Worm (Caenorhabditis elegans) whole organism, L1 larva: ENCODE data around the gene R10E11.5.
A peak's percentile ranks its signal among the peaks of the same experiment; 100 is the strongest.

Experiments used
- C16A3.4 ChIP-seq: fragments of 150-350 bp; optimal IDR thresholded peaks from 2 replicates; lab custom pipeline; 2014; ENCODE audit warnings: missing biosample characterization, missing genetic modification characterization
- F16B12.6 ChIP-seq: fragments of 150-350 bp; optimal IDR thresholded peaks from 2 replicates; lab custom pipeline; 2014; ENCODE audit warnings: missing biosample characterization, missing genetic modification characterization
- Y116A8C.19 ChIP-seq: sonication (generic microtip); optimal IDR thresholded peaks from 2 replicates; lab custom pipeline; 2016; ENCODE audit warnings: missing compliant biosample characterization, missing genetic modification characterization, borderline replicate concordance
- aha-1 ChIP-seq: fragments of 150-350 bp; optimal IDR thresholded peaks from 2 replicates; lab custom pipeline; 2014; ENCODE audit warnings: missing biosample characterization, missing genetic modification characterization
- alr-1 ChIP-seq: fragments of 200-800 bp; sonication (Bioruptor generic); optimal IDR thresholded peaks from 2 replicates; lab custom pipeline; 2018; ENCODE audit warnings: borderline replicate concordance, mild to moderate bottlenecking, missing genetic modification characterization, missing compliant biosample characterization
- ama-1 ChIP-seq: fragments of 150-350 bp; optimal IDR thresholded peaks from 2 replicates; lab custom pipeline; 2014
- blmp-1 ChIP-seq: fragments of 150-350 bp; optimal IDR thresholded peaks from 2 replicates; lab custom pipeline; 2014; ENCODE audit warnings: missing biosample characterization, missing genetic modification characterization
- ceh-8 ChIP-seq: fragments of 200-800 bp; sonication (Bioruptor generic); optimal IDR thresholded peaks from 2 replicates; lab custom pipeline; 2018; ENCODE audit warnings: mild to moderate bottlenecking, missing genetic modification characterization, moderate library complexity, missing compliant biosample characterization
- ceh-90 ChIP-seq: sonication (generic microtip); optimal IDR thresholded peaks from 2 replicates; lab custom pipeline; 2016; ENCODE audit warnings: missing genetic modification characterization, missing compliant biosample characterization
- ces-1 ChIP-seq: fragments of 150-350 bp; optimal IDR thresholded peaks from 2 replicates; lab custom pipeline; 2014; ENCODE audit warnings: missing biosample characterization, missing genetic modification reagents, missing genetic modification characterization
- dsc-1 ChIP-seq: sonication (generic microtip); optimal IDR thresholded peaks from 2 replicates; lab custom pipeline; 2016; ENCODE audit warnings: mild to moderate bottlenecking, missing genetic modification characterization, missing compliant biosample characterization
- efl-1 ChIP-seq, 4 experiments: fragments of 150-350 bp; optimal IDR thresholded peaks in 3 of 4; peaks in 1 of 4; 1 replicate in 1 of 4; 2 replicates in 3 of 4; lab custom pipeline; 2014; ENCODE audit warnings: missing biosample characterization in 2 of 4, missing genetic modification characterization in 2 of 4, missing genetic modification reagents in 2 of 4
- egl-13 ChIP-seq: sonication (generic microtip); optimal IDR thresholded peaks from 2 replicates; lab custom pipeline; 2016; ENCODE audit warnings: missing genotype, missing genetic modification reagents, missing genetic modification characterization, missing compliant biosample characterization
- elt-2 ChIP-seq: sonication (generic microtip); optimal IDR thresholded peaks from 2 replicates; lab custom pipeline; 2016; ENCODE audit warnings: missing genetic modification characterization, mild to moderate bottlenecking, inconsistent platforms, missing compliant biosample characterization, missing genetic modification reagents
- elt-3 ChIP-seq, 6 experiments: fragments of 150-350 bp in 1 of 6; sonication (generic microtip); optimal IDR thresholded peaks; 2 replicates each; lab custom pipeline; 2017 to 2018; ENCODE audit warnings: missing biosample characterization in 6 of 6, missing genetic modification characterization in 6 of 6, inconsistent platforms in 1 of 6
- fkh-8 ChIP-seq: sonication (generic microtip); optimal IDR thresholded peaks from 2 replicates; lab custom pipeline; 2016; ENCODE audit warnings: mild to moderate bottlenecking, missing genetic modification characterization, missing compliant biosample characterization
- grh-1 ChIP-seq: fragments of 200-800 bp; sonication (Bioruptor generic); IDR thresholded peaks from 2 replicates; pipeline ENCODE4 v1.3.6; 2022; ENCODE audit warnings: missing genetic modification reagents, missing genetic modification characterization, missing compliant biosample characterization
- hlh-17 ChIP-seq: fragments of 200-800 bp; sonication (Bioruptor generic); optimal IDR thresholded peaks from 2 replicates; lab custom pipeline; 2018; ENCODE audit warnings: missing genetic modification characterization, mild to moderate bottlenecking, missing compliant biosample characterization, moderate library complexity, borderline replicate concordance
- hlh-4 ChIP-seq: sonication (generic microtip); optimal IDR thresholded peaks from 2 replicates; lab custom pipeline; 2016; ENCODE audit warnings: mild to moderate bottlenecking, missing genetic modification characterization, missing compliant biosample characterization
- irx-1 ChIP-seq: sonication (generic microtip); optimal IDR thresholded peaks from 2 replicates; lab custom pipeline; 2016; ENCODE audit warnings: missing genetic modification characterization, missing compliant biosample characterization
- jun-1 ChIP-seq: fragments of 150-350 bp; optimal IDR thresholded peaks from 2 replicates; lab custom pipeline; 2014; ENCODE audit warnings: missing biosample characterization, missing genetic modification reagents, missing genetic modification characterization
- lin-13 ChIP-seq: fragments of 150-350 bp; optimal IDR thresholded peaks from 2 replicates; lab custom pipeline; 2014; ENCODE audit warnings: missing biosample characterization, missing genetic modification reagents, missing genetic modification characterization
- lin-14 ChIP-seq: fragments of 200-800 bp; sonication (Bioruptor generic); optimal IDR thresholded peaks from 2 replicates; lab custom pipeline; 2018; ENCODE audit warnings: mild to moderate bottlenecking, missing genetic modification characterization, moderate library complexity, missing compliant biosample characterization
- lin-35 ChIP-seq, 2 experiments: fragments of 150-350 bp; optimal IDR thresholded peaks; 2 replicates each; lab custom pipeline; 2014; ENCODE audit warnings: missing biosample characterization in 2 of 2, missing genetic modification characterization in 2 of 2, missing genetic modification reagents in 2 of 2
- lin-39 ChIP-seq: fragments of 150-350 bp; optimal IDR thresholded peaks from 2 replicates; lab custom pipeline; 2014; ENCODE audit warnings: missing biosample characterization, missing genetic modification reagents, missing genetic modification characterization
- lir-3 ChIP-seq: sonication (generic microtip); optimal IDR thresholded peaks from 2 replicates; lab custom pipeline; 2016; ENCODE audit warnings: mild to moderate bottlenecking, missing genetic modification characterization, moderate library complexity, missing compliant biosample characterization; ENCODE audit not compliant: poor library complexity
- lsy-2 ChIP-seq, 2 experiments: fragments of 150-350 bp; optimal IDR thresholded peaks; 2 replicates each; lab custom pipeline; 2014; ENCODE audit warnings: missing biosample characterization in 2 of 2, missing genetic modification characterization in 2 of 2
- mab-9 ChIP-seq: fragments of 200-800 bp; sonication (Bioruptor generic); IDR thresholded peaks from 2 replicates; pipeline ENCODE4 v1.3.6; 2022; ENCODE audit warnings: missing genetic modification reagents, missing genetic modification characterization, missing compliant biosample characterization
- nhr-11 ChIP-seq: fragments of 150-350 bp; optimal IDR thresholded peaks from 2 replicates; lab custom pipeline; 2014; ENCODE audit warnings: missing biosample characterization, missing genetic modification characterization
- nhr-28 ChIP-seq: fragments of 150-350 bp; optimal IDR thresholded peaks from 2 replicates; lab custom pipeline; 2014; ENCODE audit warnings: missing biosample characterization, missing genetic modification characterization
- nhr-47 ChIP-seq: sonication (generic microtip); optimal IDR thresholded peaks from 2 replicates; lab custom pipeline; 2016; ENCODE audit warnings: mild to moderate bottlenecking, missing genetic modification characterization, moderate library complexity, missing compliant biosample characterization
- nhr-71 ChIP-seq: sonication (generic microtip); optimal IDR thresholded peaks from 2 replicates; lab custom pipeline; 2016; ENCODE audit warnings: mild to moderate bottlenecking, missing genetic modification characterization, moderate library complexity, missing compliant biosample characterization
- nhr-77 ChIP-seq: fragments of 150-350 bp; optimal IDR thresholded peaks from 2 replicates; lab custom pipeline; 2014; ENCODE audit warnings: missing biosample characterization, missing genetic modification characterization
- nhr-85 ChIP-seq: sonication (generic microtip); peaks from one replicate; lab custom pipeline; 2016; ENCODE audit warnings: missing genetic modification characterization, inconsistent platforms, missing compliant biosample characterization
- pax-3 ChIP-seq: fragments of 200-800 bp; sonication (Bioruptor generic); optimal IDR thresholded peaks from 2 replicates; lab custom pipeline; 2018; ENCODE audit warnings: mild to moderate bottlenecking, missing genetic modification characterization, moderate library complexity, missing compliant biosample characterization
- pqm-1 ChIP-seq: sonication (generic microtip); optimal IDR thresholded peaks from 3 replicates; lab custom pipeline; 2017; ENCODE audit warnings: missing biosample characterization, missing genetic modification characterization
- skn-1 ChIP-seq: fragments of 150-350 bp; optimal IDR thresholded peaks from 2 replicates; lab custom pipeline; 2014; ENCODE audit warnings: missing biosample characterization, missing genetic modification characterization
- snpc-4 ChIP-seq: fragments of 150-350 bp; optimal IDR thresholded peaks from 2 replicates; lab custom pipeline; 2014; ENCODE audit warnings: missing biosample characterization, missing genetic modification characterization
- snu-23 ChIP-seq: sonication (generic microtip); optimal IDR thresholded peaks from 2 replicates; lab custom pipeline; 2016; ENCODE audit warnings: missing genetic modification characterization, missing compliant biosample characterization
- tbx-2 ChIP-seq: sonication (generic microtip); optimal IDR thresholded peaks from 2 replicates; lab custom pipeline; 2016; ENCODE audit warnings: missing genetic modification characterization, missing compliant biosample characterization
- unc-130 ChIP-seq: fragments of 150-350 bp; optimal IDR thresholded peaks from 2 replicates; lab custom pipeline; 2017; ENCODE audit warnings: missing biosample characterization, missing genetic modification characterization, inconsistent platforms
- unc-30 ChIP-seq: sonication (generic microtip); optimal IDR thresholded peaks from 2 replicates; lab custom pipeline; 2017; ENCODE audit warnings: missing biosample characterization, missing genetic modification characterization
- vab-15 ChIP-seq: sonication (generic microtip); optimal IDR thresholded peaks from 2 replicates; lab custom pipeline; 2017; ENCODE audit warnings: missing genotype, mild to moderate bottlenecking, missing genetic modification characterization, missing compliant biosample characterization
- xbp-1 ChIP-seq: sonication (generic microtip); optimal IDR thresholded peaks from 2 replicates; lab custom pipeline; 2016; ENCODE audit warnings: missing genetic modification characterization, missing compliant biosample characterization
- zag-1 ChIP-seq: fragments of 150-350 bp; optimal IDR thresholded peaks from 2 replicates; lab custom pipeline; 2014; ENCODE audit warnings: missing biosample characterization, missing genetic modification characterization
- zip-4 ChIP-seq: fragments of 200-800 bp; sonication (Bioruptor generic); optimal IDR thresholded peaks from 2 replicates; lab custom pipeline; 2018; ENCODE audit warnings: mild to moderate bottlenecking, missing genetic modification characterization, moderate library complexity, missing compliant biosample characterization
- ztf-4 ChIP-seq: fragments of 150-350 bp; optimal IDR thresholded peaks from 2 replicates; lab custom pipeline; 2014; ENCODE audit warnings: missing biosample characterization, missing genetic modification characterization

R10E11.5 gene

DNA sequence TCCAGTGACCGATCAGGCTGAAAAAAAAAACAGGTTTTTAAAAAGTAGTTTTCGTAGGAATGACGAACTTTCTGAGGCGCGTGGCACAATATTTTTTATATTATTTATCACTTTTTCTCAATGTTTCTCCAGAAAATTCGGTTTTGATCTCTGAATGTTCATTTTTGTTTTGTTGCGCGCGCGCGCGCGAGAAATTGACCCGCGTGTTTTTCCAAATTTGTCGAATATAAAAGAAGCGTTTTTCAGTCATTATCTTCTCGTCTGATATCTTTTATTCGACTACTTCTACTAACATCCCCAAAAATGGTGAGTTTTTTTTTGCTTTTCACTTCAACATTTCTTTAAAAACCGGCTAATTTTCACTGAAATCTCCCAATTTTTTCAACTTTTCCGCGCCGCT is 30.6 kb downstream of the R10E11.5 start, which contains the start of gene rmd-1:
Gene rmd-1 (plus strand): TSS at position 247 of the 400 bp plus-strand sequence.
- TF ChIP-seq elt-2 (tag; lab: Kevin White, UChicago) (no peak), grh-1 (GFP tag; lab: Robert Waterston, UW) (no peak), xbp-1 (tag; lab: Kevin White, UChicago) (no peak), snpc-4 (tag; lab: Kevin White, UChicago) (no peak), snu-23 (GFP tag; lab: Kevin White, UChicago) (no peak), fkh-8 (no peak), skn-1 (tag; lab: Kevin White, UChicago) (no peak), nhr-47 (tag; lab: Kevin White, UChicago) (no peak), irx-1 (tag; lab: Kevin White, UChicago) (no peak), lin-14 (no peak), dsc-1 (tag; lab: Kevin White, UChicago) (no peak), hlh-17 (GFP tag; lab: Kevin White, UChicago) (no peak), ztf-4 (tag; lab: Kevin White, UChicago) (no peak), efl-1 (optimal IDR thresholded peaks at IDR 0.05; lab: Kevin White, UChicago) (no peak), efl-1 (GFP tag; optimal IDR thresholded peaks at IDR 0.05 in 1 of 2; lab: Kevin White, UChicago) (no peak), elt-3 (tag; optimal IDR thresholded peaks at IDR 0.05; lab: Kevin White, UChicago) (no peak), unc-130 (tag; lab: Kevin White, UChicago) (no peak), egl-13 (tag; lab: Kevin White, UChicago) (no peak), ceh-90 (no peak)

DNA sequence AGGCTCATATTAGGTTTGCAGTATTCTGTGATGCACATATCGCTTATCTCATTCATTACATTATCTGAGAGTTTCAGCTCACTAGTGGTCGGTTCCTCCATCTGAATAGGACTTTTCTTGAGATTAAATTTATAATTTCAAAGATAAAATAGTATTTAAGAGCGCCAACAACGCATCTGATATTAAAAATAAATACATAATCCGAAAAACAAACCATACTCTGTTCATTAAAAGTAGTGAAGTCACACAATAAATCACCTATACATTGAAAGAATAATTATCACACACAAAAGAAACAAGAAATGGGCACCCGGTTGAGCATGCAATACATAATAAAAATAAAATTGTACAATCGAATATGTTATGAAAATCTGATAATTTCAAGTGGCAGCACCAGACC is 32.0 kb downstream of the R10E11.5 start, which contains the start of gene vps-53:
Gene vps-53 (minus strand): TSS at position 101 of the 400 bp plus-strand sequence.
- TF ChIP-seq unc-30 (tag; lab: Kevin White, UChicago) (no peak), pax-3 (no peak), pqm-1 (tag; lab: Kevin White, UChicago) (no peak), nhr-11 (tag; lab: Kevin White, UChicago) (no peak), lin-39 (tag; lab: Kevin White, UChicago) (no peak), efl-1 (optimal IDR thresholded peaks at IDR 0.05; lab: Kevin White, UChicago) (no peak), efl-1 (GFP tag; optimal IDR thresholded peaks at IDR 0.05 in 1 of 2; lab: Kevin White, UChicago) (no peak), blmp-1 (tag; lab: Kevin White, UChicago) (no peak), elt-2 (tag; lab: Kevin White, UChicago) (no peak), lin-35 (GFP tag; optimal IDR thresholded peaks at IDR 0.05; lab: Kevin White, UChicago) (no peak), nhr-85 (tag; lab: Kevin White, UChicago) (no peak), nhr-77 (tag; lab: Kevin White, UChicago) (no peak), lir-3 (tag; lab: Kevin White, UChicago) (no peak), aha-1 (tag; lab: Kevin White, UChicago) (no peak), ztf-4 (tag; lab: Kevin White, UChicago) (no peak), alr-1 (tag; lab: Kevin White, UChicago) (no peak), fkh-8 (no peak), ama-1 (lab: Kevin White, UChicago) (no peak)

DNA sequence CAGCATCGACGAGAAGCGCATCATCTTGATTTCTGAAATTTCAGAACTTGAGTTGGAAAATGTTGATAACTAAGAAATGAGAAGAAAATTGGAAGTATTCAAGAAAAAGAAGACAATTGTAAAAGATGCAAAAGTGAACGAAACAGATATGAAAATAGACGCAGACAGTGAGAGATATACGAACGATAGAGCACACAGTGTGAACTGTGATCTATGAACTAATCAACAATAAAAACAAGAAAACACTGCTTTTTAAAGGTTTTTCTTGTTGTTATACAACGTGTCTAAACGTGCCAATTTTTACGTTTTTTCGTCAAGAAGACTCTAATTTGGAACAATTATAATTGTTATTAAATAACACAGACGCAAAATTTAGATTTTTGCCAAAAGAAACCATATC is 36.6 kb downstream of the R10E11.5 start, which contains the start of gene ech-6:
Gene ech-6 (minus strand): TSS at position 32 of the 400 bp plus-strand sequence.
- TF ChIP-seq tbx-2 (tag; lab: Kevin White, UChicago): no peak
- no peak for TF ChIP-seq jun-1
- TF ChIP-seq lsy-2 (tag; optimal IDR thresholded peaks at IDR 0.05; lab: Kevin White, UChicago): peak; percentile 31 to 39
- no peak for TF ChIP-seq lin-13 (GFP tag; lab: Kevin White, UChicago)
- no peak for TF ChIP-seq fkh-8
- no peak for TF ChIP-seq mab-9 (GFP tag; lab: Robert Waterston, UW)
- TF ChIP-seq snu-23 (GFP tag; lab: Kevin White, UChicago): peak; percentile 72
- TF ChIP-seq snpc-4 (tag; lab: Kevin White, UChicago): no peak
- peak; percentile 31 for TF ChIP-seq efl-1 (optimal IDR thresholded peaks at IDR 0.05; lab: Kevin White, UChicago)
- TF ChIP-seq efl-1 (GFP tag; optimal IDR thresholded peaks at IDR 0.05 in 1 of 2; lab: Kevin White, UChicago): no peak
- no peak for TF ChIP-seq nhr-28 (tag; lab: Kevin White, UChicago)
- no peak for TF ChIP-seq vab-15 (tag; lab: Kevin White, UChicago)
- TF ChIP-seq zag-1: no peak
- TF ChIP-seq F16B12.6 (tag; lab: Kevin White, UChicago): no peak
- TF ChIP-seq dsc-1 (tag; lab: Kevin White, UChicago): no peak
- TF ChIP-seq C16A3.4 (tag; lab: Kevin White, UChicago): no peak
- TF ChIP-seq ceh-8: no peak
- no peak for TF ChIP-seq Y116A8C.19 (tag; lab: Kevin White, UChicago)
- peak; percentile 42 for TF ChIP-seq nhr-85 (tag; lab: Kevin White, UChicago)
- no peak for TF ChIP-seq hlh-4 (tag; lab: Kevin White, UChicago)
- TF ChIP-seq nhr-71 (tag; lab: Kevin White, UChicago): peak; percentile 87
- TF ChIP-seq ceh-90: no peak
- TF ChIP-seq elt-3 (tag; optimal IDR thresholded peaks at IDR 0.05; lab: Kevin White, UChicago): no peak
- TF ChIP-seq xbp-1 (tag; lab: Kevin White, UChicago): peak; percentile 2
- TF ChIP-seq ces-1 (GFP tag; lab: Kevin White, UChicago): no peak
- TF ChIP-seq zip-4 (GFP tag; lab: Kevin White, UChicago): no peak
- peak; percentile 2 for TF ChIP-seq elt-2 (tag; lab: Kevin White, UChicago)
